Fruit fly (Drosophila melanogaster): ENCODE results near the gene CG6813.

The CG6813 gene

DNA sequence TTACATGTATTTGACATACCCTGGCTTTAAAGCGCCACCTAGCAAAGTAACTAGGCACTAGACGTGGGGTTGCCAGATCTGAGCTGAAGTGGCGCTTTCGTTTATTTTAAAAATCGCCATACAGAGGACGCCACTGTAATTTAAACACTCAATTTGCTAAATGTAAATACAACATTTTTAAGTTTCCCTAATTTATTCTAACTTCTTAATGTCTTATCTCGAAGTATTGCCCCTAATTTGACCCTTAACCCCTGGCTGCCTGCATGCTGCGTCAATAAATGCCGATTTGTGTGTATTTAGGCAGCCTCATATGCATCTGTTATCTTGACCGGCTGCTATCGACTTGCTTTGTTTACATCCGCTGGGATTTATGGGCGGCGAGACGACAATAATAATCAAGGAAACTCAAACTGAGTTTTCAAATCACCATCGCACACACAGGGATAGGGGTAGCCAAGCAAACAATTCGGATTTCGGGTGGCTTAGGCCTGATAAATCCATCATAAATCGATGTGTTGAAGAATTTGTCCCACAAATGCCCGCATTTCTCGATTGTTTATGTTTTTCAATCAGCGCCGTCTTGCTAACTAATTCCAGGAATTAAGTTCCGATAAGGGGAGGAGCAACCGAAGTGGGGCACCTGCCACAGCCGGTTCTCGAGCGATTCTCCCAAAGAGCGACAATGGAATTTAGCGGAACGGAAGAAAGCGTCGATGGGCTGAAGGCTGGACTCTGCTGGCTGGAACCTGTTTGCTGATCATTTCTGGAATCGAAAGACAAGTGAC, 13.0 kb downstream of the CG6813 start (continued):
- TF ChIP-seq CG34422 (GFP tag; IDR thresholded peaks at IDR 0.05): peak; percentile 85
- TF ChIP-seq CG7987 (GFP tag; optimal IDR thresholded peaks at IDR 0.05): peak; percentile 48
- TF ChIP-seq cg (GFP tag; optimal IDR thresholded peaks at IDR 0.05): no peak
- peak in 1 of 3 experiments; percentile 44 for TF ChIP-seq Stat92E (GFP tag; optimal IDR thresholded peaks at IDR 0.05)
- peak; percentile 56 for TF ChIP-seq CG11085 (GFP tag; IDR thresholded peaks at IDR 0.05)
- TF ChIP-seq nau (GFP tag; optimal IDR thresholded peaks at IDR 0.05): peak; percentile 18
- TF ChIP-seq CG11504 (tag; optimal IDR thresholded peaks at IDR 0.05): peak; percentile 70
- TF ChIP-seq Dad (GFP tag; optimal IDR thresholded peaks at IDR 0.05): peak; percentile 47
- peak; percentile 84 for TF ChIP-seq Bgb (GFP tag; IDR thresholded peaks at IDR 0.05; ENCODE audit: partially characterized antibody)
- TF ChIP-seq CrebB (tag; optimal IDR thresholded peaks at IDR 0.05): no peak
- TF ChIP-seq inv (GFP tag; IDR thresholded peaks at IDR 0.05; ENCODE audit: partially characterized antibody): peak; percentile 40; the same call in 1 of the 2 replicates
- no peak for TF ChIP-seq Vsx1 (GFP tag; optimal IDR thresholded peaks at IDR 0.05)
- TF ChIP-seq CG6813 (GFP tag; optimal IDR thresholded peaks at IDR 0.05): peak; percentile 34
- peak; percentile 61 for TF ChIP-seq CG3065 (GFP tag; optimal IDR thresholded peaks at IDR 0.05)
- peak; percentile 65 for TF ChIP-seq bcd (GFP tag; optimal IDR thresholded peaks at IDR 0.05)
- no peak for TF ChIP-seq ash1 (GFP tag; optimal IDR thresholded peaks at IDR 0.05)
- TF ChIP-seq CG14050 (GFP tag; IDR thresholded peaks at IDR 0.05): peak; percentile 20; the same call in 1 of the 3 replicates
- peak; percentile 74; the same call in 2 of the 3 replicates for TF ChIP-seq ken (GFP tag; IDR thresholded peaks at IDR 0.05)
- peak; percentile 4 for TF ChIP-seq Deaf1 (tag; optimal IDR thresholded peaks at IDR 0.05)
- peak; percentile 73 for TF ChIP-seq CG14667 (GFP tag; IDR thresholded peaks at IDR 0.05)
- peak; percentile 46 for TF ChIP-seq dmrt99B (tag; optimal IDR thresholded peaks at IDR 0.05)
- TF ChIP-seq CG1233 (GFP tag; optimal IDR thresholded peaks at IDR 0.05): peak; percentile 44
- no peak; the same call in 1 of the 2 replicates for TF ChIP-seq crol (GFP tag; IDR thresholded peaks at IDR 0.05)
- no peak for TF ChIP-seq ro (GFP tag; IDR thresholded peaks at IDR 0.05)
- TF ChIP-seq oc (tag; optimal IDR thresholded peaks at IDR 0.05): peak; percentile 36
- TF ChIP-seq odd (GFP tag; optimal IDR thresholded peaks at IDR 0.05): no peak
- peak; percentile 42 for TF ChIP-seq HLH54F (GFP tag; optimal IDR thresholded peaks at IDR 0.05)
- TF ChIP-seq CG17361 (GFP tag; IDR thresholded peaks at IDR 0.05): peak; percentile 73
- peak; percentile 72 for TF ChIP-seq CG4820 (GFP tag; optimal IDR thresholded peaks at IDR 0.05)
- peak; percentile 44 for TF ChIP-seq CG3163 (GFP tag; optimal IDR thresholded peaks at IDR 0.05)
- peak; percentile 23 for TF ChIP-seq sd (tag; optimal IDR thresholded peaks at IDR 0.05)
- peak; percentile 13; the same call in 1 of the 2 replicates for TF ChIP-seq CG16779 (GFP tag; IDR thresholded peaks at IDR 0.05)
- TF ChIP-seq CG13894 (tag; optimal IDR thresholded peaks at IDR 0.05): peak; percentile 15
- peak; percentile 51 for TF ChIP-seq NK7.1 (GFP tag; optimal IDR thresholded peaks at IDR 0.05)
- peak; percentile 66; the same call in 2 of the 3 replicates for TF ChIP-seq ase (GFP tag; IDR thresholded peaks at IDR 0.05)
- peak; percentile 89 for TF ChIP-seq CG32532 (GFP tag; IDR thresholded peaks at IDR 0.05)
- TF ChIP-seq CG6791 (GFP tag; IDR thresholded peaks at IDR 0.05; ENCODE audit: partially characterized antibody): peak; percentile 14; the same call in 1 of the 3 replicates
- peak; percentile 1 for TF ChIP-seq CG17802 (tag; optimal IDR thresholded peaks at IDR 0.05)
- TF ChIP-seq CG1603 (tag; optimal IDR thresholded peaks at IDR 0.05): peak; percentile 48
- TF ChIP-seq scrt (GFP tag; optimal IDR thresholded peaks at IDR 0.05): no peak
- peak; percentile 64 for TF ChIP-seq NfI (GFP tag; optimal IDR thresholded peaks at IDR 0.05)
- TF ChIP-seq CG10366 (GFP tag; IDR thresholded peaks at IDR 0.05): peak; percentile 66
- TF ChIP-seq Ravus (GFP tag; IDR thresholded peaks at IDR 0.05): no peak; the same call in 1 of the 2 replicates
- TF ChIP-seq en (GFP tag; optimal IDR thresholded peaks at IDR 0.05): no peak
- peak; percentile 49 for TF ChIP-seq CG10979 (tag; optimal IDR thresholded peaks at IDR 0.05)
- no peak for TF ChIP-seq CG13296 (GFP tag; optimal IDR thresholded peaks at IDR 0.05)
- TF ChIP-seq az2 (GFP tag; optimal IDR thresholded peaks at IDR 0.05): peak; percentile 76
- no peak for TF ChIP-seq CHES-1-like (GFP tag; optimal IDR thresholded peaks at IDR 0.05)

Measured in whole organism, embryonic.